Fruit fly (Drosophila melanogaster) whole organism, prepupa: ENCODE measurements around the gene CG1637.

Experiments used
- CG10631 ChIP-seq: fragments of 200-800 bp; sonication (Bioruptor generic); optimal IDR thresholded peaks from 2 replicates; lab custom pipeline; 2016; ENCODE audit warnings: missing biosample characterization, missing genetic modification characterization
- CG10669 ChIP-seq: fragments of 200-800 bp; sonication (Bioruptor generic); optimal IDR thresholded peaks from 3 replicates; lab custom pipeline; 2018; ENCODE audit warnings: missing biosample characterization, mild to moderate bottlenecking, missing genetic modification characterization, moderate library complexity
- CG11762 ChIP-seq: fragments of 200-800 bp; sonication (Bioruptor generic); optimal IDR thresholded peaks from 3 replicates; lab custom pipeline; 2016; ENCODE audit warnings: missing biosample characterization, missing genetic modification characterization; ENCODE audit not compliant: insufficient read depth
- CG11902 ChIP-seq: fragments of 200-800 bp; sonication (Bioruptor generic); optimal IDR thresholded peaks from 3 replicates; lab custom pipeline; 2016; ENCODE audit warnings: missing biosample characterization, missing genetic modification characterization
- CG15336 ChIP-seq: fragments of 200-800 bp; sonication (Bioruptor generic); IDR thresholded peaks from 2 replicates; pipeline ENCODE4 v1.3.6; 2022; ENCODE audit warnings: missing biosample characterization, missing genetic modification characterization
- CG1621 ChIP-seq: fragments of 200-800 bp; sonication (Bioruptor generic); optimal IDR thresholded peaks from 3 replicates; lab custom pipeline; 2018; ENCODE audit warnings: missing biosample characterization, mild to moderate bottlenecking, missing genetic modification characterization
- CG16779 ChIP-seq: fragments of 200-800 bp; sonication (Bioruptor generic); optimal IDR thresholded peaks from 3 replicates; lab custom pipeline; 2017; ENCODE audit warnings: missing biosample characterization, mild to moderate bottlenecking, missing genetic modification characterization
- CG3032 ChIP-seq: fragments of 200-800 bp; optimal IDR thresholded peaks from 2 replicates; lab custom pipeline; 2019; ENCODE audit warnings: missing biosample characterization, mild to moderate bottlenecking, missing genetic modification characterization, moderate library complexity
- CG31627 ChIP-seq: fragments of 200-800 bp; sonication (Bioruptor generic); optimal IDR thresholded peaks from 3 replicates; lab custom pipeline; 2016; ENCODE audit warnings: missing biosample characterization, missing genetic modification characterization
- CG34406 ChIP-seq: fragments of 200-800 bp; sonication (Bioruptor generic); optimal IDR thresholded peaks from 3 replicates; lab custom pipeline; 2016; ENCODE audit warnings: missing biosample characterization, missing genetic modification characterization
- CG3919 ChIP-seq: fragments of 200-800 bp; sonication (Bioruptor generic); optimal IDR thresholded peaks from 3 replicates; lab custom pipeline; 2016; ENCODE audit warnings: missing biosample characterization, missing genetic modification characterization
- CG4318 ChIP-seq: fragments of 200-800 bp; sonication (Bioruptor generic); optimal IDR thresholded peaks from 3 replicates; lab custom pipeline; 2017; ENCODE audit warnings: missing biosample characterization, mild to moderate bottlenecking, missing genetic modification characterization
- CG6163 ChIP-seq: fragments of 200-800 bp; sonication (Bioruptor generic); IDR thresholded peaks from 3 replicates; pipeline ENCODE4 v1.3.6; 2022; ENCODE audit warnings: missing biosample characterization, missing genetic modification characterization
- CG6276 ChIP-seq: fragments of 200-800 bp; sonication (Bioruptor generic); optimal IDR thresholded peaks from 2 replicates; lab custom pipeline; 2017; ENCODE audit warnings: missing biosample characterization, mild to moderate bottlenecking, missing genetic modification characterization
- CG6792 ChIP-seq: fragments of 200-800 bp; sonication (Bioruptor generic); optimal IDR thresholded peaks from 3 replicates; lab custom pipeline; 2016; ENCODE audit warnings: missing biosample characterization, missing genetic modification characterization
- CG6808 ChIP-seq: fragments of 200-800 bp; sonication (Bioruptor generic); optimal IDR thresholded peaks from 3 replicates; lab custom pipeline; 2017; ENCODE audit warnings: missing biosample characterization, missing genetic modification characterization, mild to moderate bottlenecking, moderate library complexity, missing genetic modification reagents
- CG8119 ChIP-seq: fragments of 200-800 bp; sonication (Bioruptor generic); IDR thresholded peaks from 3 replicates; pipeline ENCODE4 v1.3.6; 2022; ENCODE audit warnings: missing biosample characterization, missing genetic modification characterization
- CG8319 ChIP-seq: fragments of 200-800 bp; sonication (Bioruptor generic); optimal IDR thresholded peaks from 3 replicates; lab custom pipeline; 2016; ENCODE audit warnings: missing biosample characterization, missing genetic modification characterization
- CG8632 ChIP-seq: fragments of 200-800 bp; sonication (Bioruptor generic); optimal IDR thresholded peaks from 3 replicates; lab custom pipeline; 2016; ENCODE audit warnings: missing biosample characterization, missing genetic modification characterization
- CG9139 ChIP-seq: fragments of 200-800 bp; sonication (Bioruptor generic); optimal IDR thresholded peaks from 3 replicates; lab custom pipeline; 2017; ENCODE audit warnings: missing biosample characterization, mild to moderate bottlenecking, missing genetic modification characterization
- Eip75B ChIP-seq: fragments of 200-800 bp; sonication (Bioruptor generic); optimal IDR thresholded peaks from 3 replicates; lab custom pipeline; 2016; ENCODE audit warnings: missing biosample characterization, missing genetic modification characterization
- Eip78C ChIP-seq: fragments of 200-800 bp; sonication (Bioruptor generic); peaks from one replicate; lab custom pipeline; 2016; ENCODE audit warnings: missing biosample characterization, missing genetic modification characterization
- Ets21C ChIP-seq: fragments of 200-800 bp; sonication (Bioruptor generic); optimal IDR thresholded peaks from 3 replicates; lab custom pipeline; 2016; ENCODE audit warnings: missing biosample characterization, missing genetic modification characterization
- Ets96B ChIP-seq: fragments of 200-800 bp; optimal IDR thresholded peaks from 2 replicates; lab custom pipeline; 2019; ENCODE audit warnings: missing biosample characterization, mild to moderate bottlenecking, missing genetic modification characterization, moderate library complexity
- Hr39 ChIP-seq: fragments of 200-800 bp; sonication (Bioruptor generic); optimal IDR thresholded peaks from 2 replicates; lab custom pipeline; 2016; ENCODE audit warnings: missing biosample characterization, missing genetic modification characterization
- Hr4 ChIP-seq: fragments of 200-800 bp; sonication (Bioruptor generic); optimal IDR thresholded peaks from 3 replicates; lab custom pipeline; 2016; ENCODE audit warnings: missing biosample characterization, missing genetic modification characterization
- Lpt ChIP-seq: fragments of 200-800 bp; sonication (Bioruptor generic); optimal IDR thresholded peaks from 3 replicates; lab custom pipeline; 2016; ENCODE audit warnings: missing biosample characterization, missing genetic modification characterization
- Met ChIP-seq: fragments of 200-800 bp; sonication (Bioruptor generic); optimal IDR thresholded peaks from 3 replicates; lab custom pipeline; 2016; ENCODE audit warnings: missing biosample characterization, missing genetic modification characterization
- Smox ChIP-seq: fragments of 200-800 bp; sonication (Bioruptor generic); optimal IDR thresholded peaks from 3 replicates; lab custom pipeline; 2016; ENCODE audit warnings: missing biosample characterization, missing genetic modification characterization
- Sox102F ChIP-seq: fragments of 200-800 bp; sonication (Bioruptor generic); optimal IDR thresholded peaks from 2 replicates; lab custom pipeline; 2016; ENCODE audit warnings: missing biosample characterization, mild to moderate bottlenecking, missing genetic modification characterization
- Sox14 ChIP-seq: fragments of 200-800 bp; sonication (Bioruptor generic); optimal IDR thresholded peaks from 3 replicates; lab custom pipeline; 2016; ENCODE audit warnings: missing biosample characterization, missing genetic modification characterization
- achi ChIP-seq: fragments of 200-800 bp; sonication (Bioruptor generic); optimal IDR thresholded peaks from 3 replicates; lab custom pipeline; 2016; ENCODE audit warnings: missing biosample characterization, missing genetic modification characterization
- acj6 ChIP-seq: fragments of 200-800 bp; sonication (Bioruptor generic); optimal IDR thresholded peaks from 3 replicates; lab custom pipeline; 2016; ENCODE audit warnings: missing biosample characterization, missing genetic modification characterization
- cyc ChIP-seq: fragments of 200-800 bp; sonication (Bioruptor generic); optimal IDR thresholded peaks from 3 replicates; lab custom pipeline; 2016; ENCODE audit warnings: missing biosample characterization, missing genetic modification characterization
- dac ChIP-seq: fragments of 200-800 bp; sonication (Bioruptor generic); optimal IDR thresholded peaks from 2 replicates; lab custom pipeline; 2017; ENCODE audit warnings: missing biosample characterization, mild to moderate bottlenecking, missing genetic modification characterization
- eg ChIP-seq: fragments of 200-800 bp; sonication (Bioruptor generic); IDR thresholded peaks from 3 replicates; pipeline ENCODE4 v1.3.6; 2022; ENCODE audit warnings: missing biosample characterization, missing genetic modification characterization
- esn ChIP-seq: fragments of 200-800 bp; sonication (Bioruptor generic); optimal IDR thresholded peaks from 2 replicates; lab custom pipeline; 2016; ENCODE audit warnings: missing biosample characterization, mild to moderate bottlenecking, missing genetic modification characterization, moderate library complexity
- fd59A ChIP-seq: fragments of 200-800 bp; sonication (Bioruptor generic); optimal IDR thresholded peaks from 2 replicates; lab custom pipeline; 2017; ENCODE audit warnings: missing biosample characterization, mild to moderate bottlenecking, missing genetic modification characterization, missing genetic modification reagents
- fd85E ChIP-seq: fragments of 200-800 bp; sonication (Bioruptor generic); optimal IDR thresholded peaks from 3 replicates; lab custom pipeline; 2016; ENCODE audit warnings: missing biosample characterization, missing genetic modification characterization
- fkh ChIP-seq: fragments of 200-800 bp; sonication (Bioruptor generic); optimal IDR thresholded peaks from 3 replicates; lab custom pipeline; 2017; ENCODE audit warnings: missing biosample characterization, mild to moderate bottlenecking, missing genetic modification characterization, moderate library complexity
- lz ChIP-seq: fragments of 200-800 bp; sonication (Bioruptor generic); optimal IDR thresholded peaks from 3 replicates; lab custom pipeline; 2016; ENCODE audit warnings: missing biosample characterization, missing genetic modification characterization
- net ChIP-seq: fragments of 200-800 bp; sonication (Bioruptor generic); optimal IDR thresholded peaks from 3 replicates; lab custom pipeline; 2016; ENCODE audit warnings: missing biosample characterization, missing genetic modification characterization
- pdm3 ChIP-seq: fragments of 200-800 bp; sonication (Bioruptor generic); optimal IDR thresholded peaks from 3 replicates; lab custom pipeline; 2016; ENCODE audit warnings: missing biosample characterization, missing genetic modification characterization
- spab ChIP-seq: fragments of 200-800 bp; sonication (Bioruptor generic); optimal IDR thresholded peaks from 2 replicates; lab custom pipeline; 2017; ENCODE audit warnings: missing biosample characterization, mild to moderate bottlenecking, missing genetic modification characterization, missing genetic modification reagents
- svp ChIP-seq: fragments of 200-800 bp; sonication (Bioruptor generic); peaks from one replicate; lab custom pipeline; 2016; ENCODE audit warnings: missing biosample characterization, missing genetic modification characterization
- topi ChIP-seq: fragments of 200-800 bp; sonication (Bioruptor generic); optimal IDR thresholded peaks from 3 replicates; lab custom pipeline; 2016; ENCODE audit warnings: missing biosample characterization, missing genetic modification characterization
- vri ChIP-seq: fragments of 200-800 bp; sonication (Bioruptor generic); optimal IDR thresholded peaks from 3 replicates; lab custom pipeline; 2016; ENCODE audit warnings: missing biosample characterization, mild to moderate bottlenecking, missing genetic modification characterization

Gene CG1637

DNA sequence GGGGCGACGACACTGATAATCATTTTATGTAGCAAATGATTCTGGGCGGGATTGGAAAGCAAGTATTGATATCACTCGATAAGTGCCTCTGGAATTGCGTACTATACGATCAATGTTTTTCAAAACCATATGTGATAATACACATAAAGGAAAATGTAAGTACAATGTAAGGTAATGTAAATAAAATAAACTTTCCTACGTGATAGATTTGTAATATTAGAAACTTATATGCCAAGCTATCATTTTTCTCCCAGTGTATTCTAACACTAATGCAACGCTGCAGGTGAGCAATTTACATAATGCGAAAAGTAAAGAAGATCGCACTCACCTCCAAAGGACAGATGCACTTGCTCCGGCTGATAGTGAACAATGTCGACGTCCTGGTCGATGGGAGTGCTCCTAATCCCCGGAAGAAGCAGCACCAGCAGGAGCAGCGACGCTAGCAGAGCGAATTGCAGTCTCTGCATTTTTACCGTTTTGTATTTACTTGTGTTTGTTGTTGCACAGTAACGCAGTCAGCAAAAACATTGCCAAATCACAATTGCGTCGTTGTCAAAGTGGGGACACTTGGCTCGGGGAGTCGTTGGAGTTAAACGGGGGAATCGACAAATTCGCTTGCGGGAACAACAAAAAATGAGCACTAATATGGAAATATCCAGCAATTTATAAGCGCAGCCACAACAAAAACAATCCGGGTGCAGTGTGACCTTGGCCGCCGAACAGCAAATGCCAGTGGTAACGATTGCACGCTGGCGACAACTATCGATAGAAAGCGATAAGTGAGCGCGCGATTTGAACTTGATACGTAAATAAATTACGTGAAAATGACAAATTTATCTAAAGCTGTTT, at the start of gene CG1637:
Gene CG1637 (minus strand): TSS at position 807 of the 849 bp plus-strand sequence.
- TF ChIP-seq CG6276 (GFP tag; lab: Kevin White, UChicago) (peak; percentile 45), Lpt (GFP tag; lab: Kevin White, UChicago) (no peak), CG6163 (GFP tag; lab: Robert Waterston, UW) (0 out of 3 replicates have a peak, but pooled peaks have one; percentile 17), eg (GFP tag; lab: Robert Waterston, UW) (peak; percentile 59; the same call in 2 of the 3 replicates), Hr4 (GFP tag; lab: Kevin White, UChicago) (peak; percentile 73), topi (GFP tag; lab: Kevin White, UChicago) (peak; percentile 48), CG10631 (peak; percentile 29), CG3032 (tag; lab: Kevin White, UChicago) (no peak), Eip78C (peak; percentile 80), esn (GFP tag; lab: Kevin White, UChicago) (peak; percentile 10), lz (peak; percentile 24), Sox14 (GFP tag; lab: Kevin White, UChicago) (peak; percentile 22), cyc (GFP tag; lab: Kevin White, UChicago) (no peak), CG11762 (GFP tag; lab: Kevin White, UChicago) (peak; percentile 23), Ets96B (tag; lab: Kevin White, UChicago) (peak; percentile 15), CG16779 (tag; lab: Kevin White, UChicago) (no peak), CG15336 (peak; percentile 65), CG6792 (peak; percentile 4), Hr39 (GFP tag; lab: Kevin White, UChicago) (no peak), CG1621 (tag; lab: Kevin White, UChicago) (peak; percentile 14), Smox (no peak), CG8632 (GFP tag; lab: Kevin White, UChicago) (peak; percentile 11), acj6 (GFP tag; lab: Kevin White, UChicago) (peak; percentile 67), vri (peak; percentile 1), Sox102F (GFP tag; lab: Kevin White, UChicago) (no peak), pdm3 (GFP tag; lab: Kevin White, UChicago) (peak; percentile 8), CG8119 (peak; percentile 70), net (GFP tag; lab: Kevin White, UChicago) (peak; percentile 9), CG8319 (GFP tag; lab: Kevin White, UChicago) (peak; percentile 15), svp (GFP tag; lab: Kevin White, UChicago) (peak; percentile 79), CG31627 (GFP tag; lab: Kevin White, UChicago) (peak; percentile 7), Ets21C (peak; percentile 5), fd59A (no peak)
- TF ChIP-seq, all 60 proteins: peak for 25

DNA sequence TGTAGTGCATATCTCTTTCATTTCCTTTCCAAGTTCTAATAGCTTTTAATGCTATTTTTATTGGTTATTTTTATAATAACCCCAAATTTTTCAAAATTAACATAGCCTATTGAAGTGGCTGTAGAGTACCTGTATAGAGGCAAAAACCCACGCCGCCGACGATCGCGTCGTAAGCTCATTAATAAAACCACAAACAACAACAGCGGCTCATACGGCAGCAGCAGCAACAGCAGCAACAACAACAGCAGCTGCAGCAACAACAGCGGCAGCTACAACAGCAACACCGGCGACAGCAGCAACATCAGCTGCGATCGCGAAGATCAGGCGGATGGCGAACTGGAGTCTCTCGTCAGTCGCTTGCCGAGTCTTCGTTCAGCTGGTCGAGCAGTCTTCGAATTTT, 49.4 kb upstream of the CG1637 start, which contains the start of gene CG2145:
Gene CG2145 (plus strand): TSS at position 290 of the 400 bp plus-strand sequence.
- TF ChIP-seq Eip75B (peak; percentile 26), fd85E (peak; percentile 87), CG34406 (peak; percentile 1), dac (GFP tag; lab: Kevin White, UChicago) (no peak), CG9139 (GFP tag; lab: Kevin White, UChicago) (no peak), achi (GFP tag; lab: Kevin White, UChicago) (no peak), CG11902 (GFP tag; lab: Kevin White, UChicago) (no peak), svp (GFP tag; lab: Kevin White, UChicago) (peak; percentile 85), CG31627 (GFP tag; lab: Kevin White, UChicago) (peak; percentile 2), acj6 (GFP tag; lab: Kevin White, UChicago) (no peak), CG8319 (GFP tag; lab: Kevin White, UChicago) (no peak), CG6808 (GFP tag; lab: Kevin White, UChicago) (no peak), Sox102F (GFP tag; lab: Kevin White, UChicago) (peak; percentile 78), CG3032 (tag; lab: Kevin White, UChicago) (peak; percentile 9), topi (GFP tag; lab: Kevin White, UChicago) (peak; percentile 56), CG10631 (peak; percentile 4), CG3919 (peak; percentile 75), fkh (GFP tag; lab: Kevin White, UChicago) (no peak), Hr39 (GFP tag; lab: Kevin White, UChicago) (peak; percentile 13), pdm3 (GFP tag; lab: Kevin White, UChicago) (peak; percentile 48), lz (peak; percentile 30), spab (GFP tag; lab: Kevin White, UChicago) (no peak), CG10669 (peak; percentile 23), CG8119 (peak; percentile 31; the same call in 1 of the 3 replicates), vri (peak; percentile 56), CG4318 (GFP tag; lab: Kevin White, UChicago) (no peak), Met (GFP tag; lab: Kevin White, UChicago) (peak; percentile 41), Ets21C (peak; percentile 17), CG8632 (GFP tag; lab: Kevin White, UChicago) (peak; percentile 34)
